Worm (Caenorhabditis elegans) whole organism, late embryonic: Measurements from ENCODE around the gene smex-2.

Experiments
- ahr-1 ChIP-seq: sonication (generic microtip); optimal IDR thresholded peaks from 2 replicates; lab custom pipeline; 2016; ENCODE audit warnings: missing genetic modification characterization, missing compliant biosample characterization
- ceh-14 ChIP-seq: sonication (generic microtip); optimal IDR thresholded peaks from 2 replicates; lab custom pipeline; 2016; ENCODE audit warnings: missing genotype, missing genetic modification characterization, missing compliant biosample characterization
- ceh-18 ChIP-seq: sonication (generic microtip); optimal IDR thresholded peaks from 2 replicates; lab custom pipeline; 2016; ENCODE audit warnings: missing genetic modification characterization, missing compliant biosample characterization
- ceh-19 ChIP-seq: fragments of 200-800 bp; sonication (Bioruptor generic); optimal IDR thresholded peaks from 2 replicates; lab custom pipeline; 2018; ENCODE audit warnings: mild to moderate bottlenecking, missing genetic modification characterization, missing compliant biosample characterization
- ceh-2 ChIP-seq: sonication (generic microtip); optimal IDR thresholded peaks from 2 replicates; lab custom pipeline; 2016; ENCODE audit warnings: missing genotype, missing genetic modification characterization, missing compliant biosample characterization
- ceh-24 ChIP-seq: sonication (generic microtip); optimal IDR thresholded peaks from 2 replicates; lab custom pipeline; 2016; ENCODE audit warnings: mild to moderate bottlenecking, missing genetic modification characterization, missing compliant biosample characterization
- ceh-30 ChIP-seq: fragments of 150-350 bp; optimal IDR thresholded peaks from 2 replicates; lab custom pipeline; 2014; ENCODE audit warnings: missing biosample characterization, missing genetic modification characterization
- ceh-34 ChIP-seq: sonication (generic microtip); optimal IDR thresholded peaks from 2 replicates; lab custom pipeline; 2016; ENCODE audit warnings: mild to moderate bottlenecking, missing genetic modification characterization, missing compliant biosample characterization
- ceh-45 ChIP-seq: fragments of 200-800 bp; sonication (Bioruptor generic); IDR thresholded peaks from 2 replicates; pipeline ENCODE4 v1.3.6; 2022; ENCODE audit warnings: missing genetic modification reagents, missing genetic modification characterization, missing compliant biosample characterization
- ceh-9 ChIP-seq: sonication (generic microtip); optimal IDR thresholded peaks from 2 replicates; lab custom pipeline; 2016; ENCODE audit warnings: mild to moderate bottlenecking, missing genetic modification characterization, inconsistent platforms, missing compliant biosample characterization
- dmd-4 ChIP-seq: sonication (generic microtip); optimal IDR thresholded peaks from 2 replicates; lab custom pipeline; 2016; ENCODE audit warnings: borderline replicate concordance, missing genetic modification characterization, missing compliant biosample characterization
- elt-4 ChIP-seq: sonication (generic microtip); optimal IDR thresholded peaks from 2 replicates; lab custom pipeline; 2016; ENCODE audit warnings: missing genetic modification characterization, missing compliant biosample characterization
- ets-4 ChIP-seq: sonication (generic microtip); optimal IDR thresholded peaks from 2 replicates; lab custom pipeline; 2016; ENCODE audit warnings: missing genetic modification characterization, missing compliant biosample characterization
- eyg-1 ChIP-seq: sonication (generic microtip); optimal IDR thresholded peaks from 2 replicates; lab custom pipeline; 2016; ENCODE audit warnings: missing genotype, missing genetic modification characterization, missing compliant biosample characterization
- fax-1 ChIP-seq: sonication (generic microtip); optimal IDR thresholded peaks from 2 replicates; lab custom pipeline; 2016; ENCODE audit warnings: missing genotype, missing genetic modification characterization, missing compliant biosample characterization
- hlh-30 ChIP-seq: sonication (generic microtip); optimal IDR thresholded peaks from 2 replicates; lab custom pipeline; 2017; ENCODE audit warnings: antibody characterized with exemption, missing genetic modification characterization, missing compliant biosample characterization; ENCODE audit not compliant: insufficient read depth
- hlh-8 ChIP-seq: sonication (generic microtip); optimal IDR thresholded peaks from 2 replicates; lab custom pipeline; 2016; ENCODE audit warnings: missing genotype, missing genetic modification characterization, missing compliant biosample characterization
- lim-6 ChIP-seq: sonication (generic microtip); optimal IDR thresholded peaks from 2 replicates; lab custom pipeline; 2016; ENCODE audit warnings: missing genetic modification characterization, missing compliant biosample characterization
- lin-11 ChIP-seq: fragments of 200-800 bp; sonication (Bioruptor generic); optimal IDR thresholded peaks from 2 replicates; lab custom pipeline; 2018; ENCODE audit warnings: mild to moderate bottlenecking, missing genetic modification characterization, missing compliant biosample characterization
- madf-2 ChIP-seq: sonication (generic microtip); optimal IDR thresholded peaks from 2 replicates; lab custom pipeline; 2017; ENCODE audit warnings: missing genetic modification characterization, missing compliant biosample characterization
- mec-3 ChIP-seq: sonication (generic microtip); optimal IDR thresholded peaks from 2 replicates; lab custom pipeline; 2016; ENCODE audit warnings: borderline replicate concordance, missing genetic modification characterization, missing compliant biosample characterization
- nhr-232 ChIP-seq: sonication (generic microtip); optimal IDR thresholded peaks from 2 replicates; lab custom pipeline; 2016; ENCODE audit warnings: missing genetic modification characterization, missing compliant biosample characterization
- odd-2 ChIP-seq: sonication (generic microtip); optimal IDR thresholded peaks from 2 replicates; lab custom pipeline; 2017; ENCODE audit warnings: antibody characterized with exemption, mild to moderate bottlenecking, missing genetic modification characterization, missing compliant biosample characterization
- pag-3 ChIP-seq: sonication (generic microtip); optimal IDR thresholded peaks from 2 replicates; lab custom pipeline; 2016; ENCODE audit warnings: missing compliant biosample characterization, missing genetic modification characterization, borderline replicate concordance
- pat-9 ChIP-seq: fragments of 200-800 bp; sonication (Bioruptor generic); optimal IDR thresholded peaks from 2 replicates; lab custom pipeline; 2018; ENCODE audit warnings: mild to moderate bottlenecking, missing genetic modification characterization, moderate library complexity, missing compliant biosample characterization
- pax-1 ChIP-seq: fragments of 150-350 bp; optimal IDR thresholded peaks from 2 replicates; lab custom pipeline; 2014; ENCODE audit warnings: missing biosample characterization, missing genetic modification characterization
- pha-2 ChIP-seq: sonication (generic microtip); optimal IDR thresholded peaks from 2 replicates; lab custom pipeline; 2017; ENCODE audit warnings: mild to moderate bottlenecking, missing genetic modification characterization, missing compliant biosample characterization
- pha-4 ChIP-seq: fragments of 150-350 bp; optimal IDR thresholded peaks from 2 replicates; lab custom pipeline; 2018; ENCODE audit warnings: missing biosample characterization, missing genetic modification reagents, missing genetic modification characterization
- pqm-1 ChIP-seq: sonication (generic microtip); optimal IDR thresholded peaks from 2 replicates; lab custom pipeline; 2016; ENCODE audit warnings: missing genetic modification characterization, missing compliant biosample characterization
- sdc-2 ChIP-seq: sonication (generic microtip); optimal IDR thresholded peaks from 2 replicates; lab custom pipeline; 2016; ENCODE audit warnings: missing genotype, missing genetic modification characterization, missing compliant biosample characterization
- sox-2 ChIP-seq: fragments of 200-800 bp; sonication (Bioruptor generic); IDR thresholded peaks from 2 replicates; pipeline ENCODE4 v1.3.6; 2022; ENCODE audit warnings: missing genetic modification reagents, missing genetic modification characterization, missing compliant biosample characterization
- sox-4 ChIP-seq: sonication (generic microtip); optimal IDR thresholded peaks from 2 replicates; lab custom pipeline; 2017; ENCODE audit warnings: mild to moderate bottlenecking, missing genetic modification characterization, inconsistent platforms, missing compliant biosample characterization
- tbx-7 ChIP-seq: sonication (generic microtip); optimal IDR thresholded peaks from 2 replicates; lab custom pipeline; 2016; ENCODE audit warnings: missing genotype, missing genetic modification characterization, missing compliant biosample characterization
- ttx-3 ChIP-seq: sonication (generic microtip); optimal IDR thresholded peaks from 2 replicates; lab custom pipeline; 2016; ENCODE audit warnings: missing genetic modification reagents, missing genetic modification characterization, missing compliant biosample characterization
- unc-3 ChIP-seq, 2 experiments: fragments of 200-800 bp in 1 of 2; sonication (Bioruptor generic) in 1 of 2; sonication (generic microtip) in 1 of 2; conservative IDR thresholded peaks in 1 of 2; optimal IDR thresholded peaks in 1 of 2; 2 replicates each; pipeline versions ENCODE4 v1.3.6 to Lab custom; 2016 to 2022; ENCODE audit warnings: missing compliant biosample characterization in 2 of 2, missing genetic modification characterization in 2 of 2, missing genetic modification reagents in 1 of 2
- unc-42 ChIP-seq: sonication (generic microtip); optimal IDR thresholded peaks from 2 replicates; lab custom pipeline; 2016; ENCODE audit warnings: missing genotype, missing genetic modification characterization, missing compliant biosample characterization
- unc-86 ChIP-seq: sonication (generic microtip); optimal IDR thresholded peaks from 2 replicates; lab custom pipeline; 2016; ENCODE audit warnings: missing genetic modification characterization, missing compliant biosample characterization
- ztf-16 ChIP-seq: sonication (generic microtip); optimal IDR thresholded peaks from 2 replicates; lab custom pipeline; 2017; ENCODE audit warnings: missing genetic modification characterization, missing compliant biosample characterization

smex-2 gene

DNA sequence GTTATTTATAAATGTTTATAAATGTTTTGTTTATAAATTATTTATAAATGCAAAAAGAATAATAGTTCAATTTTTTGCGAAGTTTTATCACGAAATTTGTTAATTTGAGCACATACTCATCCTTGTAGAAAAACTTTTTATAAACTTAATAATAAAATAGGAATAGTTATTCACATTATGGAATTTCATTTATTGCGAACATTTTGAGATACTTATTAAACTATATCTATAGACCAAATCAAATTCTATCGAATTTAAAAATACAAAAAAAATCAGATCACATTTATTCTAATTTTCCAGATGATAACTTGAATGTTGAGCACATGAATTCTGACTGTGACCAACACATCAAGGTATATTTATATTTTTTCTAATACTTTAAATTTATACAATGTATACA, 20.4 kb downstream of the smex-2 start, which contains the start of gene Y102A11A.3:
Y102A11A.3 (plus strand) TSS at position 301 of the 400 bp plus-strand sequence.
- TF ChIP-seq fax-1 (tag; lab: Kevin White, UChicago) (no peak), ceh-34 (tag; lab: Kevin White, UChicago) (no peak), lim-6 (no peak), madf-2 (tag; lab: Kevin White, UChicago) (no peak), ztf-16 (tag; lab: Kevin White, UChicago) (no peak), eyg-1 (tag; lab: Kevin White, UChicago) (no peak), odd-2 (tag; lab: Kevin White, UChicago) (no peak), hlh-30 (tag; lab: Kevin White, UChicago) (no peak), pat-9 (no peak), hlh-8 (tag; lab: Kevin White, UChicago) (no peak), sdc-2 (tag; lab: Kevin White, UChicago) (no peak), unc-3 (GFP tag; conservative IDR thresholded peaks at IDR 0.05; lab: Robert Waterston, UW) (no peak), unc-3 (tag; optimal IDR thresholded peaks at IDR 0.05; lab: Kevin White, UChicago) (no peak), sox-4 (tag; lab: Kevin White, UChicago) (no peak), ceh-30 (tag; lab: Kevin White, UChicago) (no peak), ceh-2 (tag; lab: Kevin White, UChicago) (no peak), ceh-19 (no peak), unc-86 (tag; lab: Kevin White, UChicago) (no peak), pag-3 (tag; lab: Kevin White, UChicago) (no peak)

- TF ChIP-seq unc-86 (tag; lab: Kevin White, UChicago): no peak
- no peak for TF ChIP-seq pha-2 (tag; lab: Kevin White, UChicago)
- TF ChIP-seq ceh-18: no peak
- no peak for TF ChIP-seq pqm-1 (tag; lab: Kevin White, UChicago)
- no peak for TF ChIP-seq lin-11 (tag; lab: Kevin White, UChicago)
- no peak for TF ChIP-seq lim-6
- TF ChIP-seq pag-3 (tag; lab: Kevin White, UChicago): no peak
- TF ChIP-seq ttx-3 (tag; lab: Kevin White, UChicago): no peak
- TF ChIP-seq pha-4 (tag; lab: Kevin White, UChicago): no peak
- no peak for TF ChIP-seq nhr-232
- TF ChIP-seq pax-1 (tag; lab: Kevin White, UChicago): no peak
- TF ChIP-seq, all 69 proteins: peak for 0
Observed at ce11 chrX:2018211-2018610, 21.0 kb downstream of the smex-2 start.

DNA sequence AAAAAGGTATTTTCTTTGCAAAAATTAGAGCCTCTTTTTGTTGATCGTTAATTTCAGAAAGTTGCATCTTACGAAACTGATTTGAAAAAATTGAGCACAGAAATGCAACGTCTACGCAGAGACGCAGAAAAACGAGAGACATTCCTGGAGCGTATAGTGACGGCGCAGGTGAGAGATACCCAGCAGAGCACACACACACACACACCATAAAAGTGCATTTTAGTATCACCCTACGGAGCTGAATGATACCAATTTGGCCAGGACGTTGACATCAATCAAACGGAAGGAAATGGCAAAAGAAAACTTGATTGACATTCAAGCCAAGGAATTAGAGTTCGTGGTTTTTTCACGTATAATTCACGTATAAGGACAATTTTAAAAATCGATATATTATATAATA, 24.7 kb downstream of the smex-2 start:
- TF ChIP-seq hlh-30 (tag; lab: Kevin White, UChicago) (no peak), ceh-19 (no peak), ceh-30 (tag; lab: Kevin White, UChicago) (no peak), ceh-45 (no peak), ets-4 (tag; lab: Kevin White, UChicago) (no peak), ahr-1 (tag; lab: Kevin White, UChicago) (no peak), pat-9 (no peak), ceh-14 (tag; lab: Kevin White, UChicago) (no peak), mec-3 (no peak), sox-2 (GFP tag; lab: Robert Waterston, UW) (no peak), unc-42 (tag; lab: Kevin White, UChicago) (no peak), ztf-16 (tag; lab: Kevin White, UChicago) (no peak), dmd-4 (tag; lab: Kevin White, UChicago) (no peak), tbx-7 (tag; lab: Kevin White, UChicago) (no peak), ceh-24 (no peak), ceh-2 (tag; lab: Kevin White, UChicago) (no peak), pha-4 (tag; lab: Kevin White, UChicago) (no peak), ceh-34 (tag; lab: Kevin White, UChicago) (no peak), ceh-9 (tag; lab: Kevin White, UChicago) (no peak), elt-4 (tag; lab: Kevin White, UChicago) (no peak)
